Worm (Caenorhabditis elegans): ENCODE results near the gene col-183.

ce11 chrX:13442446-13442845 lies 25.1 kb downstream of the col-183 start:
- no peak for TF ChIP-seq nhr-11 (tag; optimal IDR thresholded peaks at IDR 0.05)
- no peak for TF ChIP-seq nhr-28 (tag; optimal IDR thresholded peaks at IDR 0.05)
- TF ChIP-seq snpc-4 (tag; optimal IDR thresholded peaks at IDR 0.05) = no peak
- TF ChIP-seq sox-4 (tag; optimal IDR thresholded peaks at IDR 0.05) = peak; percentile 33

Data from whole organism, L1 larva.